Fruit fly (Drosophila melanogaster): Measurements from ENCODE around the gene Atg1.
A peak's percentile ranks its signal among the peaks of the same experiment; 100 is the strongest.

Gene Atg1

dm6 chr3L:12741608-12742007 lies 63.3 kb downstream of the Atg1 start, which contains the start of gene CG32112 (continued):
- TF ChIP-seq croc (GFP tag; conservative IDR thresholded peaks at IDR 0.05) (no peak), Max (GFP tag; optimal IDR thresholded peaks at IDR 0.05) (no peak), lilli (GFP tag; optimal IDR thresholded peaks at IDR 0.05) (peak; percentile 52), amos (GFP tag; IDR thresholded peaks at IDR 0.05; ENCODE audit: partially characterized antibody) (no peak; the same call in 1 of the 2 replicates), Med (GFP tag) (peak; percentile 52), stwl (tag; optimal IDR thresholded peaks at IDR 0.05) (peak; percentile 69), Scr (GFP tag; IDR thresholded peaks at IDR 0.05; ENCODE audit: partially characterized antibody) (peak; percentile 82), Fer1 (GFP tag; optimal IDR thresholded peaks at IDR 0.05) (peak; percentile 5), Sry-δ (GFP tag; optimal IDR thresholded peaks at IDR 0.05) (peak; percentile 89), nerfin-2 (GFP tag; IDR thresholded peaks at IDR 0.05; ENCODE audit: partially characterized antibody) (peak; percentile 64; the same call in 1 of the 2 replicates), CG3838 (GFP tag; optimal IDR thresholded peaks at IDR 0.05) (no peak), CG31224 (GFP tag; IDR thresholded peaks at IDR 0.05) (no peak), CG1792 (GFP tag; optimal IDR thresholded peaks at IDR 0.05) (peak; percentile 8), Trl (optimal IDR thresholded peaks at IDR 0.05) (no peak), Trl (GFP tag; optimal IDR thresholded peaks at IDR 0.05) (no peak), Dll (GFP tag; IDR thresholded peaks at IDR 0.05; ENCODE audit: partially characterized antibody) (peak; percentile 87), Meics (GFP tag; optimal IDR thresholded peaks at IDR 0.05) (no peak), CG7745 (tag; optimal IDR thresholded peaks at IDR 0.05) (no peak), pnt (GFP tag; optimal IDR thresholded peaks at IDR 0.05) (no peak), trem (tag; optimal IDR thresholded peaks at IDR 0.05) (peak; percentile 45), CG18764 (GFP tag; optimal IDR thresholded peaks at IDR 0.05) (peak; percentile 36), pfk (GFP tag; optimal IDR thresholded peaks at IDR 0.05) (peak; percentile 82), Hey (tag; optimal IDR thresholded peaks at IDR 0.05) (no peak), sna (GFP tag; IDR thresholded peaks at IDR 0.05; ENCODE audit: partially characterized antibody) (peak; percentile 72), lbe (GFP tag; optimal IDR thresholded peaks at IDR 0.05) (peak; percentile 57), CG1529 (GFP tag; optimal IDR thresholded peaks at IDR 0.05) (no peak), CG10209 (GFP tag; optimal IDR thresholded peaks at IDR 0.05) (no peak), eve (GFP tag; optimal IDR thresholded peaks at IDR 0.05) (peak in 1 of 2 experiments; percentile 22), Opbp (GFP tag; IDR thresholded peaks at IDR 0.05; ENCODE audit: partially characterized antibody) (peak; percentile 58; the same call in 1 of the 3 replicates)

dm6 chr3L:12735707-12736106 lies 69.2 kb downstream of the Atg1 start:
- TF ChIP-seq Eip74EF (GFP tag; optimal IDR thresholded peaks at IDR 0.05) (peak in 1 of 2 experiments; percentile 92), CG1024 (GFP tag; IDR thresholded peaks at IDR 0.05) (no peak)

- no peak for TF ChIP-seq CG7372 (GFP tag; IDR thresholded peaks at IDR 0.05)
- no peak for TF ChIP-seq Fer3 (tag; optimal IDR thresholded peaks at IDR 0.05)
- TF ChIP-seq CG9932 (GFP tag; IDR thresholded peaks at IDR 0.05), result no peak
- peak; percentile 78 for TF ChIP-seq CG13287 (GFP tag; IDR thresholded peaks at IDR 0.05; ENCODE audit: partially characterized antibody)
- peak; percentile 56 for TF ChIP-seq CG17186 (GFP tag; optimal IDR thresholded peaks at IDR 0.05)
- TF ChIP-seq CG9797 (GFP tag; optimal IDR thresholded peaks at IDR 0.05), result peak; percentile 32
- TF ChIP-seq Dref (GFP tag; IDR thresholded peaks at IDR 0.05), result peak; percentile 72
- TF ChIP-seq tap (tag; optimal IDR thresholded peaks at IDR 0.05), result no peak
- no peak for TF ChIP-seq CG6254 (GFP tag; optimal IDR thresholded peaks at IDR 0.05)
- no peak for TF ChIP-seq CG13624 (GFP tag; optimal IDR thresholded peaks at IDR 0.05)
- TF ChIP-seq CG11723 (GFP tag; optimal IDR thresholded peaks at IDR 0.05), result peak; percentile 47
- no peak for TF ChIP-seq Side (GFP tag; optimal IDR thresholded peaks at IDR 0.05)
- TF ChIP-seq CG11696 (GFP tag; IDR thresholded peaks at IDR 0.05), result no peak
- TF ChIP-seq Usf (GFP tag; optimal IDR thresholded peaks at IDR 0.05), result no peak
- peak; percentile 77 for TF ChIP-seq ssp (GFP tag; IDR thresholded peaks at IDR 0.05)
- TF ChIP-seq maf-S (GFP tag; optimal IDR thresholded peaks at IDR 0.05), result no peak
- TF ChIP-seq CG12155 (GFP tag; optimal IDR thresholded peaks at IDR 0.05), result no peak
- no peak for TF ChIP-seq Atf-2 (GFP tag; optimal IDR thresholded peaks at IDR 0.05)
- TF ChIP-seq CG3407 (GFP tag; optimal IDR thresholded peaks at IDR 0.05), result no peak
These were observed 70.3 kb downstream of the Atg1 start, which contains the start of the genes SmD1 and Ptp69D for dm6 chr3L:12734550-12735012. Gene SmD1 (minus strand): TSS chr3L:12734611. Gene Ptp69D (plus strand): TSS chr3L:12734945.

Measured in whole organism, embryonic.